Worm (Caenorhabditis elegans) whole organism, late embryonic: ENCODE measurements around the gene nas-11.

Experiments used
- C08G9.2 ChIP-seq: sonication (generic microtip); optimal IDR thresholded peaks from 2 replicates; lab custom pipeline; 2016; ENCODE audit warnings: mild to moderate bottlenecking, missing genetic modification characterization, moderate library complexity, missing compliant biosample characterization
- C38D4.7 ChIP-seq: fragments of 200-800 bp; sonication (Bioruptor generic); optimal IDR thresholded peaks from 2 replicates; lab custom pipeline; 2018; ENCODE audit warnings: mild to moderate bottlenecking, missing genetic modification characterization, moderate library complexity, missing compliant biosample characterization
- F13H6.1 ChIP-seq: sonication (generic microtip); optimal IDR thresholded peaks from 2 replicates; lab custom pipeline; 2016; ENCODE audit warnings: missing genetic modification characterization, missing compliant biosample characterization
- K09A11.1 ChIP-seq: sonication (generic microtip); optimal IDR thresholded peaks from 2 replicates; lab custom pipeline; 2017; ENCODE audit warnings: antibody characterized with exemption, mild to moderate bottlenecking, missing genetic modification characterization, missing compliant biosample characterization; ENCODE audit not compliant: insufficient read depth
- T23F11.4 ChIP-seq: fragments of 200-800 bp; sonication (Bioruptor generic); optimal IDR thresholded peaks from 2 replicates; lab custom pipeline; 2018; ENCODE audit warnings: mild to moderate bottlenecking, missing genetic modification characterization, missing compliant biosample characterization
- Y22D7AL.16 ChIP-seq: sonication (generic microtip); optimal IDR thresholded peaks from 2 replicates; lab custom pipeline; 2016; ENCODE audit warnings: missing genetic modification characterization, missing compliant biosample characterization
- ahr-1 ChIP-seq: sonication (generic microtip); optimal IDR thresholded peaks from 2 replicates; lab custom pipeline; 2016; ENCODE audit warnings: missing genetic modification characterization, missing compliant biosample characterization
- ceh-19 ChIP-seq: fragments of 200-800 bp; sonication (Bioruptor generic); optimal IDR thresholded peaks from 2 replicates; lab custom pipeline; 2018; ENCODE audit warnings: mild to moderate bottlenecking, missing genetic modification characterization, missing compliant biosample characterization
- ceh-30 ChIP-seq: fragments of 150-350 bp; optimal IDR thresholded peaks from 2 replicates; lab custom pipeline; 2014; ENCODE audit warnings: missing biosample characterization, missing genetic modification characterization
- ceh-31 ChIP-seq: sonication (generic microtip); optimal IDR thresholded peaks from 2 replicates; lab custom pipeline; 2016; ENCODE audit warnings: missing genetic modification characterization, missing compliant biosample characterization
- ceh-34 ChIP-seq: sonication (generic microtip); optimal IDR thresholded peaks from 2 replicates; lab custom pipeline; 2016; ENCODE audit warnings: mild to moderate bottlenecking, missing genetic modification characterization, missing compliant biosample characterization
- ceh-45 ChIP-seq: fragments of 200-800 bp; sonication (Bioruptor generic); IDR thresholded peaks from 2 replicates; pipeline ENCODE4 v1.3.6; 2022; ENCODE audit warnings: missing genetic modification reagents, missing genetic modification characterization, missing compliant biosample characterization
- ceh-6 ChIP-seq: fragments of 200-800 bp; sonication (Bioruptor generic); optimal IDR thresholded peaks from 2 replicates; lab custom pipeline; 2018; ENCODE audit warnings: mild to moderate bottlenecking, missing genetic modification characterization, missing compliant biosample characterization
- ceh-9 ChIP-seq: sonication (generic microtip); optimal IDR thresholded peaks from 2 replicates; lab custom pipeline; 2016; ENCODE audit warnings: mild to moderate bottlenecking, missing genetic modification characterization, inconsistent platforms, missing compliant biosample characterization
- che-1 ChIP-seq: sonication (generic microtip); optimal IDR thresholded peaks from 2 replicates; lab custom pipeline; 2016; ENCODE audit warnings: mild to moderate bottlenecking, missing genetic modification characterization, missing compliant biosample characterization
- dve-1 ChIP-seq: sonication (generic microtip); optimal IDR thresholded peaks from 2 replicates; lab custom pipeline; 2017; ENCODE audit warnings: antibody characterized with exemption, mild to moderate bottlenecking, missing genetic modification characterization, missing compliant biosample characterization
- elt-4 ChIP-seq: sonication (generic microtip); optimal IDR thresholded peaks from 2 replicates; lab custom pipeline; 2016; ENCODE audit warnings: missing genetic modification characterization, missing compliant biosample characterization
- ets-4 ChIP-seq: sonication (generic microtip); optimal IDR thresholded peaks from 2 replicates; lab custom pipeline; 2016; ENCODE audit warnings: missing genetic modification characterization, missing compliant biosample characterization
- eyg-1 ChIP-seq: sonication (generic microtip); optimal IDR thresholded peaks from 2 replicates; lab custom pipeline; 2016; ENCODE audit warnings: missing genotype, missing genetic modification characterization, missing compliant biosample characterization
- fax-1 ChIP-seq: sonication (generic microtip); optimal IDR thresholded peaks from 2 replicates; lab custom pipeline; 2016; ENCODE audit warnings: missing genotype, missing genetic modification characterization, missing compliant biosample characterization
- fkh-6 ChIP-seq: sonication (generic microtip); optimal IDR thresholded peaks from 2 replicates; lab custom pipeline; 2016; ENCODE audit warnings: missing genetic modification characterization, missing compliant biosample characterization
- hlh-13 ChIP-seq: fragments of 200-800 bp; sonication (Bioruptor generic); optimal IDR thresholded peaks from 2 replicates; lab custom pipeline; 2018; ENCODE audit warnings: mild to moderate bottlenecking, missing genetic modification characterization, missing compliant biosample characterization
- hlh-30 ChIP-seq: sonication (generic microtip); optimal IDR thresholded peaks from 2 replicates; lab custom pipeline; 2017; ENCODE audit warnings: antibody characterized with exemption, missing genetic modification characterization, missing compliant biosample characterization; ENCODE audit not compliant: insufficient read depth
- hlh-6 ChIP-seq: sonication (generic microtip); optimal IDR thresholded peaks from 2 replicates; lab custom pipeline; 2016; ENCODE audit warnings: missing genotype, missing genetic modification characterization, missing compliant biosample characterization
- hlh-8 ChIP-seq: sonication (generic microtip); optimal IDR thresholded peaks from 2 replicates; lab custom pipeline; 2016; ENCODE audit warnings: missing genotype, missing genetic modification characterization, missing compliant biosample characterization
- lin-11 ChIP-seq: fragments of 200-800 bp; sonication (Bioruptor generic); optimal IDR thresholded peaks from 2 replicates; lab custom pipeline; 2018; ENCODE audit warnings: mild to moderate bottlenecking, missing genetic modification characterization, missing compliant biosample characterization
- nfya-1 ChIP-seq: sonication (generic microtip); optimal IDR thresholded peaks from 2 replicates; lab custom pipeline; 2017; ENCODE audit warnings: missing genetic modification characterization, mild to moderate bottlenecking, missing compliant biosample characterization, antibody characterized with exemption, moderate library complexity
- npax-4 ChIP-seq: sonication (generic microtip); optimal IDR thresholded peaks from 2 replicates; lab custom pipeline; 2016; ENCODE audit warnings: missing genetic modification characterization, missing compliant biosample characterization
- pag-3 ChIP-seq: sonication (generic microtip); optimal IDR thresholded peaks from 2 replicates; lab custom pipeline; 2016; ENCODE audit warnings: missing compliant biosample characterization, missing genetic modification characterization, borderline replicate concordance
- pha-2 ChIP-seq: sonication (generic microtip); optimal IDR thresholded peaks from 2 replicates; lab custom pipeline; 2017; ENCODE audit warnings: mild to moderate bottlenecking, missing genetic modification characterization, missing compliant biosample characterization
- pqm-1 ChIP-seq: sonication (generic microtip); optimal IDR thresholded peaks from 2 replicates; lab custom pipeline; 2016; ENCODE audit warnings: missing genetic modification characterization, missing compliant biosample characterization
- rnt-1 ChIP-seq: sonication (generic microtip); optimal IDR thresholded peaks from 2 replicates; lab custom pipeline; 2016; ENCODE audit warnings: missing genetic modification characterization, missing compliant biosample characterization
- tbx-7 ChIP-seq: sonication (generic microtip); optimal IDR thresholded peaks from 2 replicates; lab custom pipeline; 2016; ENCODE audit warnings: missing genotype, missing genetic modification characterization, missing compliant biosample characterization
- ttx-3 ChIP-seq: sonication (generic microtip); optimal IDR thresholded peaks from 2 replicates; lab custom pipeline; 2016; ENCODE audit warnings: missing genetic modification reagents, missing genetic modification characterization, missing compliant biosample characterization
- unc-42 ChIP-seq: sonication (generic microtip); optimal IDR thresholded peaks from 2 replicates; lab custom pipeline; 2016; ENCODE audit warnings: missing genotype, missing genetic modification characterization, missing compliant biosample characterization
- ztf-16 ChIP-seq: sonication (generic microtip); optimal IDR thresholded peaks from 2 replicates; lab custom pipeline; 2017; ENCODE audit warnings: missing genetic modification characterization, missing compliant biosample characterization

The nas-11 gene

ce11 chrX:6702249-6702648 lies 11.1 kb upstream of the nas-11 start, which contains the start of gene acr-2:
Gene acr-2, plus strand, starts transcription at chrX:6702549.
- TF ChIP-seq C08G9.2 (tag; lab: Kevin White, UChicago) (peak; percentile 27), dve-1 (no peak)

ce11 chrX:6705156-6705555 lies 8.2 kb upstream of the nas-11 start:
- TF ChIP-seq unc-42 (peak; percentile 94), K09A11.1 (no peak)

- TF ChIP-seq ttx-3: no peak
Observed at ce11 chrX:6709238-6709637, 4.1 kb upstream of the nas-11 start, which contains the start of gene acr-3. Gene acr-3, plus strand, starts transcription at chrX:6709538.

- TF ChIP-seq unc-42 (no peak), ceh-6 (GFP tag; lab: Kevin White, UChicago) (no peak), T23F11.4 (GFP tag; lab: Kevin White, UChicago) (no peak), pha-2 (tag; lab: Kevin White, UChicago) (no peak), rnt-1 (tag; lab: Kevin White, UChicago) (no peak), che-1 (tag; lab: Kevin White, UChicago) (no peak), Y22D7AL.16 (tag; lab: Kevin White, UChicago) (no peak), C38D4.7 (GFP tag; lab: Kevin White, UChicago) (no peak), pag-3 (tag; lab: Kevin White, UChicago) (no peak), hlh-8 (no peak), lin-11 (tag; lab: Kevin White, UChicago) (no peak), ceh-34 (tag; lab: Kevin White, UChicago) (no peak), ceh-9 (tag; lab: Kevin White, UChicago) (no peak), ceh-45 (no peak), eyg-1 (no peak), ets-4 (tag; lab: Kevin White, UChicago) (no peak), ceh-19 (GFP tag; lab: Kevin White, UChicago) (no peak), elt-4 (tag; lab: Kevin White, UChicago) (no peak)
Observed at ce11 chrX:6718595-6718994, 5.2 kb downstream of the nas-11 start, which contains the start of gene smf-2. Gene smf-2, minus strand, starts transcription at chrX:6718695.

- TF ChIP-seq lin-11 (tag; lab: Kevin White, UChicago) (no peak), fkh-6 (tag; lab: Kevin White, UChicago) (no peak), rnt-1 (tag; lab: Kevin White, UChicago) (no peak), dve-1 (no peak), hlh-30 (tag; lab: Kevin White, UChicago) (no peak), ceh-45 (no peak), npax-4 (no peak), ttx-3 (no peak), F13H6.1 (tag; lab: Kevin White, UChicago) (no peak), pag-3 (tag; lab: Kevin White, UChicago) (no peak)
Observed at ce11 chrX:6722966-6723365, 9.6 kb downstream of the nas-11 start, which contains the start of gene smf-1. Gene smf-1, minus strand, starts transcription at chrX:6723066.

ce11 chrX:6725260-6725718 lies 11.9 kb downstream of the nas-11 start, which contains the start of gene slc-25A10:
Gene slc-25A10, minus strand, starts transcription at chrX:6725668.
- TF ChIP-seq ceh-31 (tag; lab: Kevin White, UChicago): no peak
- no peak for TF ChIP-seq nfya-1 (tag; lab: Kevin White, UChicago)
- TF ChIP-seq fax-1: no peak
- TF ChIP-seq C08G9.2 (tag; lab: Kevin White, UChicago): no peak
- TF ChIP-seq dve-1: no peak
- TF ChIP-seq hlh-13: no peak
- no peak for TF ChIP-seq tbx-7 (tag; lab: Kevin White, UChicago)
- TF ChIP-seq hlh-6 (tag; lab: Kevin White, UChicago): no peak
- no peak for TF ChIP-seq fkh-6 (tag; lab: Kevin White, UChicago)
- TF ChIP-seq pqm-1 (tag; lab: Kevin White, UChicago): no peak
- no peak for TF ChIP-seq rnt-1 (tag; lab: Kevin White, UChicago)
- TF ChIP-seq ceh-30 (tag; lab: Kevin White, UChicago): no peak
- TF ChIP-seq ahr-1 (tag; lab: Kevin White, UChicago): no peak
- TF ChIP-seq unc-42: no peak
- TF ChIP-seq C38D4.7 (GFP tag; lab: Kevin White, UChicago): no peak
- TF ChIP-seq ceh-34 (tag; lab: Kevin White, UChicago): no peak
- TF ChIP-seq eyg-1: no peak
- no peak for TF ChIP-seq T23F11.4 (GFP tag; lab: Kevin White, UChicago)
- TF ChIP-seq ztf-16 (tag; lab: Kevin White, UChicago): no peak
- no peak for TF ChIP-seq F13H6.1 (tag; lab: Kevin White, UChicago)
- TF ChIP-seq, all 69 proteins: peak for 0
